Fruit fly (Drosophila melanogaster): ENCODE data around the gene CG15425.

CG15425 gene

DNA sequence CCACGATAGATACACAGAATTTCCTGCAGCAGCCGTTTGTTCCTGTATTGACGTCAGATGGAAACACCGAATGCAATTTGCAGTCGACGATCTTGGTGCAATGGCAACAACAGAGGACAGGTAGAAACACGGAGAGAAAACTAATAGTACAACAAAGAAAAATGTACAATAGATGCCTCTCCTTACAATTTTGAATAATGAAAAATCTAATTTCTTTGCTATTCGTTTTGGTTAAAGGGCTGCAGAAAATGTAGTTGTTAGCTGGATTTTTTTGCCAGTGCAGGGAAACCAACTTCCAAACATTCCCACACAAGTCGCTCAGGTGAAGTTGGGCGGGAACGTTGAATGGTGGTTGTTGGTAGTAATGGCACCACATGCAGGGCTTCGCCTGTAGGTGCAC is 29.7 kb downstream of the CG15425 start (continued):
- TF ChIP-seq net (GFP tag; optimal IDR thresholded peaks at IDR 0.05), result peak; percentile 78
- peak; percentile 73 for TF ChIP-seq CG9139 (GFP tag; optimal IDR thresholded peaks at IDR 0.05)
- TF ChIP-seq Sox15 (GFP tag; optimal IDR thresholded peaks at IDR 0.05), result peak; percentile 54
- TF ChIP-seq acj6 (GFP tag; optimal IDR thresholded peaks at IDR 0.05), result peak; percentile 90
- peak; percentile 87 for TF ChIP-seq pdm3 (GFP tag; optimal IDR thresholded peaks at IDR 0.05)
- TF ChIP-seq CG32006 (GFP tag; optimal IDR thresholded peaks at IDR 0.05), result peak; percentile 88
- peak; percentile 75 for TF ChIP-seq Gug (GFP tag; IDR thresholded peaks at IDR 0.05)
- TF ChIP-seq Hr4 (GFP tag; optimal IDR thresholded peaks at IDR 0.05), result peak; percentile 74
- peak; percentile 96 for TF ChIP-seq svp (GFP tag)
- TF ChIP-seq Ets21C (GFP tag; optimal IDR thresholded peaks at IDR 0.05), result peak; percentile 86
- TF ChIP-seq ss (GFP tag; optimal IDR thresholded peaks at IDR 0.05), result peak; percentile 77 to 83
- TF ChIP-seq CG10669 (GFP tag; optimal IDR thresholded peaks at IDR 0.05), result peak; percentile 88
- TF ChIP-seq CG11762 (GFP tag; optimal IDR thresholded peaks at IDR 0.05; ENCODE audit: insufficient read depth), result peak; percentile 74
- peak; percentile 90 for TF ChIP-seq lz (GFP tag; optimal IDR thresholded peaks at IDR 0.05)
- peak; percentile 94 for TF ChIP-seq CG3919 (GFP tag; optimal IDR thresholded peaks at IDR 0.05)
- TF ChIP-seq OdsH (GFP tag; optimal IDR thresholded peaks at IDR 0.05), result peak; percentile 87
- peak; percentile 90 for TF ChIP-seq topi (GFP tag; optimal IDR thresholded peaks at IDR 0.05)
- TF ChIP-seq Eip75B (GFP tag; optimal IDR thresholded peaks at IDR 0.05), result peak; percentile 87
- TF ChIP-seq CG8119 (GFP tag; IDR thresholded peaks at IDR 0.05), result peak; percentile 83
- TF ChIP-seq CG11294 (GFP tag; IDR thresholded peaks at IDR 0.05), result peak; percentile 67
- TF ChIP-seq Eip93F (GFP tag; optimal IDR thresholded peaks at IDR 0.05), result peak; percentile 47
- peak; percentile 9 for TF ChIP-seq fd85E (GFP tag; optimal IDR thresholded peaks at IDR 0.05)
- peak; percentile 78 for TF ChIP-seq vri (GFP tag; optimal IDR thresholded peaks at IDR 0.05)
- TF ChIP-seq CG7368 (GFP tag; optimal IDR thresholded peaks at IDR 0.05), result peak; percentile 77
- peak; percentile 92 for TF ChIP-seq Ets96B (tag; optimal IDR thresholded peaks at IDR 0.05)

DNA sequence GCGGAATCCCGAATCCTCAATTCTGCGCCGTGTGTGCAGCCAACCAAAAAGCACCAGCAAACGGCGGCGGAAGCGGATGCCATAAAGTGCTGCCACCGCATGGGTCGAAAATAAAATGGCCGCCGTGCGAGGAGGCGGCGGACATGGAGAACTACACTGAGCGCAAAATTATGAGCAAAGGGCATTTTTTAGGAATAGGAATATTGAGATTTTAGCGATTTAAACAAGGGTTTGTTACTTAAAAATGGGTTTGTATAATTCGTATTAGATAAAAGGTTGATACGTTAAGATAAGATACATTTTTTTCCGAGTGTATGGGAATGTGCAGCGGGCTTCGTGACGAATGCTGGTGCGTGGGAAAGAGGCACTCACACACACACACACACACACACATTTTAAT is 35.2 kb downstream of the CG15425 start:
- no peak for TF ChIP-seq lz (GFP tag; optimal IDR thresholded peaks at IDR 0.05)
- TF ChIP-seq CG11294 (GFP tag; IDR thresholded peaks at IDR 0.05), result no peak; the same call in 1 of the 2 replicates
- TF ChIP-seq Hr4 (GFP tag; optimal IDR thresholded peaks at IDR 0.05), result no peak
- TF ChIP-seq Smox (GFP tag; optimal IDR thresholded peaks at IDR 0.05), result peak; percentile 18
- no peak for TF ChIP-seq CG4318 (GFP tag; optimal IDR thresholded peaks at IDR 0.05)
- peak; percentile 22 for TF ChIP-seq OdsH (GFP tag; optimal IDR thresholded peaks at IDR 0.05)
- TF ChIP-seq CG8119 (GFP tag; IDR thresholded peaks at IDR 0.05), result no peak
- no peak for TF ChIP-seq fd59A (GFP tag; optimal IDR thresholded peaks at IDR 0.05)
- TF ChIP-seq CG3919 (GFP tag; optimal IDR thresholded peaks at IDR 0.05), result peak; percentile 47
- no peak for TF ChIP-seq eg (GFP tag; IDR thresholded peaks at IDR 0.05)
- no peak for TF ChIP-seq net (GFP tag; optimal IDR thresholded peaks at IDR 0.05)
- peak in 1 of 2 experiments; percentile 43 for TF ChIP-seq ss (GFP tag; optimal IDR thresholded peaks at IDR 0.05)
- no peak for TF ChIP-seq CG11762 (GFP tag; optimal IDR thresholded peaks at IDR 0.05; ENCODE audit: insufficient read depth)
- peak; percentile 6 for TF ChIP-seq achi (GFP tag; optimal IDR thresholded peaks at IDR 0.05)
- peak; percentile 14 for TF ChIP-seq CG31627 (GFP tag; optimal IDR thresholded peaks at IDR 0.05)
- peak; percentile 34 for TF ChIP-seq cyc (GFP tag; optimal IDR thresholded peaks at IDR 0.05)
- peak; percentile 29 for TF ChIP-seq CG10669 (GFP tag; optimal IDR thresholded peaks at IDR 0.05)
- no peak for TF ChIP-seq Hr38 (GFP tag; optimal IDR thresholded peaks at IDR 0.05)
- no peak for TF ChIP-seq CG15336 (GFP tag; IDR thresholded peaks at IDR 0.05)
- TF ChIP-seq fkh (GFP tag; optimal IDR thresholded peaks at IDR 0.05), result no peak
- TF ChIP-seq Gug (GFP tag; IDR thresholded peaks at IDR 0.05), result no peak
- no peak for TF ChIP-seq Lpt (GFP tag; optimal IDR thresholded peaks at IDR 0.05)
- TF ChIP-seq Sox102F (GFP tag; optimal IDR thresholded peaks at IDR 0.05), result no peak
- TF ChIP-seq CG6163 (GFP tag; IDR thresholded peaks at IDR 0.05), result 0 out of 3 replicates have a peak, but pooled peaks have one; percentile 23
- TF ChIP-seq vri (GFP tag; optimal IDR thresholded peaks at IDR 0.05), result no peak
- TF ChIP-seq spab (GFP tag; optimal IDR thresholded peaks at IDR 0.05), result peak; percentile 7
- TF ChIP-seq pdm3 (GFP tag; optimal IDR thresholded peaks at IDR 0.05), result peak; percentile 19
- TF ChIP-seq Eip93F (GFP tag; optimal IDR thresholded peaks at IDR 0.05), result no peak
- peak; percentile 15 for TF ChIP-seq Met (GFP tag; optimal IDR thresholded peaks at IDR 0.05)
- TF ChIP-seq CG6276 (GFP tag; optimal IDR thresholded peaks at IDR 0.05), result no peak
- no peak for TF ChIP-seq CG9139 (GFP tag; optimal IDR thresholded peaks at IDR 0.05)
- no peak for TF ChIP-seq CG6808 (GFP tag; optimal IDR thresholded peaks at IDR 0.05)
- TF ChIP-seq Blimp-1 (GFP tag; optimal IDR thresholded peaks at IDR 0.05), result no peak
- TF ChIP-seq CG6792 (GFP tag; optimal IDR thresholded peaks at IDR 0.05), result peak; percentile 10
- TF ChIP-seq CG8319 (GFP tag; optimal IDR thresholded peaks at IDR 0.05), result no peak
- no peak for TF ChIP-seq CG34406 (GFP tag; optimal IDR thresholded peaks at IDR 0.05)
- no peak for TF ChIP-seq Ets21C (GFP tag; optimal IDR thresholded peaks at IDR 0.05)
- no peak for TF ChIP-seq CG6854 (GFP tag; optimal IDR thresholded peaks at IDR 0.05)
- no peak for TF ChIP-seq esn (GFP tag; optimal IDR thresholded peaks at IDR 0.05)
- peak; percentile 16 for TF ChIP-seq acj6 (GFP tag; optimal IDR thresholded peaks at IDR 0.05)
